Fruit fly (Drosophila melanogaster) whole organism, prepupa: ENCODE results near the gene TfIIA-L.
A peak's percentile ranks its signal among the peaks of the same experiment; 100 is the strongest.

ENCODE experiments used
- CG6163 ChIP-seq: fragments of 200-800 bp; sonication (Bioruptor generic); IDR thresholded peaks from 3 replicates; pipeline ENCODE4 v1.3.6; 2022; ENCODE audit warnings: missing biosample characterization, missing genetic modification characterization
- Hr39 ChIP-seq: fragments of 200-800 bp; sonication (Bioruptor generic); optimal IDR thresholded peaks from 2 replicates; lab custom pipeline; 2016; ENCODE audit warnings: missing biosample characterization, missing genetic modification characterization
- Sox102F ChIP-seq: fragments of 200-800 bp; sonication (Bioruptor generic); optimal IDR thresholded peaks from 2 replicates; lab custom pipeline; 2016; ENCODE audit warnings: missing biosample characterization, mild to moderate bottlenecking, missing genetic modification characterization

DNA sequence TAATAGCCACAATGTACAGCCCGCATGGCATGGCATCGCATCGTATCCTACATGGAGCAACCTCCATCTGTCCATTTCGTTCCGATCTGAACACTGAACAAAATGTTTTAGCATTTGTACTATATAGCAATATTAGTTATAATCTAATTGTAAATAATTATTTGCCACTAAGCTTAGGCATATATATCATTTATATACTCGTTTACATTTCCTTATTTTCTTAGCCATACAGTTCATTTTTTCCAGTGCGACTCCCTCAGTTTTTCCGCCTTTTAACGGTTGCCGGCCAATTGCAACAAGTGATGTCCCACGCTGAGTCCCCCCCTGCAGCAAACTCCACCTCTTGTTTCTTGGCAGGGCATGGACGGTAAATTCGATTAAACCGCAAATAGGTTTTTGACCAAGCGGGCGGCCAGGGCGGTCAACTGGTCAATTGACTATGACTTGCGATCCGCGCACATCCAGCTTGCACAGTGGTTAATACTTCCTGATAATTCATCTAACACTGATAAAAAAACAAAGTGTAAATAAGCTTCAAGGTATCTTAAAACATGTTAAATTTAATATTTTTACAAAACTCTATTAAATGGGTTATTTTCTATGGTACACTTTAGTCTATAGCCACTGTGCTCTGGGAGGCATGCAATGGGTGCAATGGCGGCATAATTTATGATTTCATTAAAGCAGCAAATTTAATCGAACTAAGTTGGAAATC, 41.2 kb upstream of the TfIIA-L start:
- TF ChIP-seq Hr39 (GFP tag; lab: Kevin White, UChicago) = no peak
- peak; percentile 54 for TF ChIP-seq CG6163 (GFP tag; lab: Robert Waterston, UW)
- no peak for TF ChIP-seq Sox102F (GFP tag; lab: Kevin White, UChicago)
